Worm (Caenorhabditis elegans) whole organism, early embryonic: ENCODE data around the gene irld-66.

ENCODE experiments used
- ama-1 ChIP-seq: fragments of 150-350 bp; optimal IDR thresholded peaks from 2 replicates; lab custom pipeline; 2014
- flt-1 ChIP-seq: fragments of 200-800 bp; sonication (Bioruptor generic); IDR thresholded peaks from 2 replicates; pipeline ENCODE4 v1.3.6; 2022; ENCODE audit warnings: missing genetic modification characterization, missing compliant biosample characterization

DNA sequence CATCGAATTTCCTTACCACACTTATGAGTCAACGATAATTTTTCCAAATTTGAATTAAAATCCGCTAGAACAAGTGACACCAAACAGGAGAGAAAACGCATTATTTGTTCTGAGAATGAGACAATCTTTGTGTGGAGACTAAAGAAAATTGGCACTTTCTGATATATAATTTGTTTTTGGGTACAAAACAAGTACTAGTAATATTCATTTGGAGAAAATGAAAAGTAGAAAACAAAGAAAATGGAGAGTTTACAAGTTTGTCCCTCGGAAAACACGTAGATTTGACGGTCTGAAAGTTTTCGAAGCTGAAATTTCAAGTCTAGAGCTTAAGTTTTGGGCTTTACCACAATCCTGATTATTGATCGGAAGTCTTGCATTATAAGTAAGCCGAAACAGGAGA, at the start of gene irld-66:
- TF ChIP-seq flt-1 (no peak), ama-1 (lab: Kevin White, UChicago) (no peak)
